Worm (Caenorhabditis elegans) whole organism, midembryonic: ENCODE measurements around the gene C29F5.1.

ENCODE experiments used
- T22C8.4 ChIP-seq: fragments of 200-800 bp; sonication (Bioruptor generic); IDR thresholded peaks from 2 replicates; pipeline ENCODE4 v1.3.6; 2022; ENCODE audit warnings: missing genetic modification characterization, missing compliant biosample characterization
- cog-1 ChIP-seq: sonication (generic microtip); optimal IDR thresholded peaks from 2 replicates; lab custom pipeline; 2016; ENCODE audit warnings: missing genetic modification characterization, missing compliant biosample characterization
- flt-1 ChIP-seq: fragments of 200-800 bp; sonication (Bioruptor generic); IDR thresholded peaks from 2 replicates; pipeline ENCODE4 v1.3.6; 2022; ENCODE audit warnings: missing genetic modification characterization, missing compliant biosample characterization
- klf-2 ChIP-seq: fragments of 200-800 bp; sonication (Bioruptor generic); conservative IDR thresholded peaks from 2 replicates; pipeline ENCODE4 v1.3.6; 2022; ENCODE audit warnings: missing genetic modification reagents, missing genetic modification characterization, missing compliant biosample characterization
- med-1 ChIP-seq: sonication (generic microtip); optimal IDR thresholded peaks from 2 replicates; lab custom pipeline; 2017; ENCODE audit warnings: missing genetic modification characterization, mild to moderate bottlenecking, missing compliant biosample characterization, antibody characterized with exemption, missing genetic modification reagents; ENCODE audit not compliant: insufficient read depth
- ref-1 ChIP-seq: fragments of 200-800 bp; sonication (Bioruptor generic); conservative IDR thresholded peaks from 2 replicates; pipeline ENCODE4 v1.3.6; 2022; ENCODE audit warnings: missing genetic modification reagents, missing genetic modification characterization, missing compliant biosample characterization
- tab-1 ChIP-seq: fragments of 200-800 bp; sonication (Bioruptor generic); IDR thresholded peaks from 2 replicates; pipeline ENCODE4 v1.3.6; 2022; ENCODE audit warnings: missing genetic modification characterization, missing compliant biosample characterization
- ztf-23 ChIP-seq: fragments of 200-800 bp; sonication (Bioruptor generic); IDR thresholded peaks from 2 replicates; pipeline ENCODE4 v1.3.6; 2022; ENCODE audit warnings: missing genetic modification reagents, missing genetic modification characterization, missing compliant biosample characterization
- ztf-29 ChIP-seq: fragments of 200-800 bp; sonication (Bioruptor generic); IDR thresholded peaks from 2 replicates; pipeline ENCODE4 v1.3.6; 2022; ENCODE audit warnings: missing genetic modification reagents, missing genetic modification characterization, missing compliant biosample characterization

C29F5.1 gene

DNA sequence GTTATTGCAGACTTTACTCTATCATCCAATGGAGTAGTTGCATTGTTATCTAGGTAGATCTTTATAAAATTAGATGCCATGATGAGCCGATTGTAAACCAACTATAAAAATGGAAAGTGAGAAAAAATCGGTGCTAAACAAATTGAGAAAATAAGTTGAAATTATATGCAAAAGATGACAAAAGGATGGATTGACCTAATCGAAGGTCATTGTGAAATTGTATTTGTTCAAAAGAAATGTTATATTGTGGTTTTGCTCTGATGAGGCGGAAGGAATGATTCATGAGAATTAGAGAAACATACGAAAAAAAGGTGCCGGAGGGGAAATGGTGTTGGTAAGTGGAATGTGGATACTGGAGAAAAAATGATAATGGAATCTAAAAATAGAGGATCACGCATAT, 22.3 kb upstream of the C29F5.1 start, which contains the start of gene scly-1:
scly-1 (minus strand) TSS at position 101 of the 400 bp plus-strand sequence.
- TF ChIP-seq ref-1, result no peak
- no peak for TF ChIP-seq T22C8.4 (GFP tag; lab: Robert Waterston, UW)
- TF ChIP-seq cog-1 (tag; lab: Kevin White, UChicago), result no peak
- no peak for TF ChIP-seq med-1
- TF ChIP-seq ztf-29, result no peak
- TF ChIP-seq tab-1 (GFP tag; lab: Robert Waterston, UW), result no peak
- no peak for TF ChIP-seq ztf-23
- TF ChIP-seq flt-1 (GFP tag; lab: Robert Waterston, UW), result no peak
- no peak for TF ChIP-seq klf-2 (GFP tag; lab: Robert Waterston, UW)

DNA sequence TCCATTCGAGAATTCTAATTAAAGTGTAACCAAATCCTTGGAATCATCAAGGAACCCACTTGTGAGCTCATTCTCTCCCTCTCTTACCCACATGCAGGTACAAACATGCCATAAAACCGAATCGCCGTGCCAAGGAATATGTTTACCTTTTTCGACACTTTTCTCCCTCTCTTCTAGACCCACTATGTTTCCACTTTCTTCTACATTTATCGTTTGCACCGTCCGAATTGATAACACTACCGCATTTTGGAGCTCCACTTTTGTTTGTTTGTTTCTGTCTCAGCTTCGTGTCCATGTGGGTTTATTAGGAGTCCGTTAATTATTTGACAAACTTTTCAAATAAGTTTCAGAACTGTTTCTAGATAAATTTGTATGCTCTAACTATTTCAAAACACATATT, 21.4 kb upstream of the C29F5.1 start:
- TF ChIP-seq flt-1 (GFP tag; lab: Robert Waterston, UW), result no peak
- TF ChIP-seq tab-1 (GFP tag; lab: Robert Waterston, UW), result no peak
- no peak for TF ChIP-seq ztf-29
- no peak for TF ChIP-seq T22C8.4 (GFP tag; lab: Robert Waterston, UW)
- no peak for TF ChIP-seq med-1
- TF ChIP-seq cog-1 (tag; lab: Kevin White, UChicago), result no peak
- no peak for TF ChIP-seq ztf-23
- no peak for TF ChIP-seq klf-2 (GFP tag; lab: Robert Waterston, UW)
- no peak for TF ChIP-seq ref-1

DNA sequence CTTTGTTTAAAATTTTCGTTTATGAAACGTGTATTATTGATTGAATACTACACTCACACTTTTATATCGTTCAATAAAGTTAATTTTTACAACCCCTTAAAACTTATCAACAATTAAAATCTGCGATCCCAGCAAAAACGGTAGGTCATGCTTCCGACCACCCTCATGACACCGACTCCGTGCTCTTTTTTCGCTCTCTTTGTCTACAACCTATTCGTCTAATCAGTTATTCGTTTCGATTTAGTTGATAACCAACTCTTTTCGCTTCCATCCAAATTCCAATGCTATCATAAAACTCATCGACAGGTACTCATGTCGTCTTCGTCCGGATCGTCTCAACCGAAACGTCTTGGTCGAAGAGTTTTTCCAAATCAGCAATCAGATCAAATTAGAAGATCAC, 20.3 kb upstream of the C29F5.1 start, which contains the start of gene F13H8.1:
F13H8.1 (plus strand) TSS at position 311 of the 400 bp plus-strand sequence.
- TF ChIP-seq med-1 (no peak), ztf-23 (no peak), T22C8.4 (GFP tag; lab: Robert Waterston, UW) (no peak), tab-1 (GFP tag; lab: Robert Waterston, UW) (no peak), flt-1 (GFP tag; lab: Robert Waterston, UW) (no peak), klf-2 (GFP tag; lab: Robert Waterston, UW) (no peak), cog-1 (tag; lab: Kevin White, UChicago) (no peak)

DNA sequence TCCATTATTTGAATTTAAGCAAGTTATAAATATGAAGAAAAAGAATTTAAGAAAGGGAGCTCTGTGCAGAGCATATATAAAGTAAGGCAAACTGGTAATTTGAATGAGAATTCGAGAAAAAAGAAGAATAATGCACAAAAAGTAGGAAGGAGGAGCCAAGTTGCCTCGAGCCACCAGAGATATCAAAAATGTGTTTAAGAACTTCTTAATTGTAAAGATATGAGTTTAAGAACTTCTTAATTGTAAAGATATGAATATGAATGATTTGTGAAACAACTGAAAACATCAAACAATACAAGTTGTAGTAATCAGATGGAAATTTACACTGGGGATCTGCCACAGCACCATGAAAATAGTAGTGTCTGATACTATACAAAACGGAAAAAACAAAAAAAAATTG, 16.5 kb upstream of the C29F5.1 start, which contains the start of gene F13H8.6:
F13H8.6 (minus strand) TSS at position 101 of the 400 bp plus-strand sequence.
- TF ChIP-seq tab-1 (GFP tag; lab: Robert Waterston, UW), result no peak
- no peak for TF ChIP-seq T22C8.4 (GFP tag; lab: Robert Waterston, UW)
- TF ChIP-seq ztf-23, result no peak
- no peak for TF ChIP-seq med-1
- TF ChIP-seq ref-1, result no peak
- no peak for TF ChIP-seq klf-2 (GFP tag; lab: Robert Waterston, UW)
- no peak for TF ChIP-seq ztf-29
- no peak for TF ChIP-seq flt-1 (GFP tag; lab: Robert Waterston, UW)
- TF ChIP-seq cog-1 (tag; lab: Kevin White, UChicago), result no peak

- TF ChIP-seq klf-2 (GFP tag; lab: Robert Waterston, UW) (no peak), tab-1 (GFP tag; lab: Robert Waterston, UW) (no peak), cog-1 (tag; lab: Kevin White, UChicago) (no peak), ref-1 (no peak)
Observed at ce11 chrII:6288104-6288503, 15.2 kb upstream of the C29F5.1 start.

ce11 chrII:6290047-6290582, 13.2 kb upstream of the C29F5.1 start, which contains the start of gene upb-1:
TSS of gene upb-1 (minus strand) at chrII:6290097.
- TF ChIP-seq flt-1 (GFP tag; lab: Robert Waterston, UW) (no peak), med-1 (no peak), ztf-23 (no peak), cog-1 (tag; lab: Kevin White, UChicago) (no peak), tab-1 (GFP tag; lab: Robert Waterston, UW) (no peak), klf-2 (GFP tag; lab: Robert Waterston, UW) (no peak), ztf-29 (no peak), T22C8.4 (GFP tag; lab: Robert Waterston, UW) (no peak), ref-1 (no peak)

- TF ChIP-seq cog-1 (tag; lab: Kevin White, UChicago), result no peak
- TF ChIP-seq ztf-29, result no peak
- no peak for TF ChIP-seq tab-1 (GFP tag; lab: Robert Waterston, UW)
- no peak for TF ChIP-seq flt-1 (GFP tag; lab: Robert Waterston, UW)
- no peak for TF ChIP-seq med-1
- TF ChIP-seq klf-2 (GFP tag; lab: Robert Waterston, UW), result no peak
- no peak for TF ChIP-seq ref-1
- no peak for TF ChIP-seq ztf-23
- no peak for TF ChIP-seq T22C8.4 (GFP tag; lab: Robert Waterston, UW)
Observed at ce11 chrII:6292527-6292926, 10.8 kb upstream of the C29F5.1 start, which contains the start of gene nyn-3. TSS of gene nyn-3 (minus strand) at chrII:6292627.

DNA sequence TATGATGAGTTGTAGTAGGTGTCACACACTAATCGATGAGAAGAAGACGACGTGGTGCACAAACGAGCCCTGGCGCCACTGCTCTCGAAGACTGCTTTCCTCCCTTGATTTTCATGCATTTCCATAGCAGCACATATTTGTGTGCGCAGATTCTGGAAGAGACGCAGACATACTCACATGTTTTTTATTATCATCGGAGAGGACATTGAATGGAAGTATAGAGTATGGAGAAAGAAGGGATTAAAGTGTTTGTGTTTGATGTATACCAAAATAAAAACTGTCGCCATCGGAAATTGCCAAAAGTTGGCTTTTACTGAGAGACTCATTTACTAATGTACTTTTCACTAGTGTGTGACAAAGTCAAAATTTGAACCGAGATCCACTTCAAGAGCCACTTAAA, 9.1 kb upstream of the C29F5.1 start, which contains the start of gene mps-1:
mps-1 (minus strand) TSS at position 101 of the 400 bp plus-strand sequence.
- no peak for TF ChIP-seq T22C8.4 (GFP tag; lab: Robert Waterston, UW)
- TF ChIP-seq tab-1 (GFP tag; lab: Robert Waterston, UW), result no peak
- no peak for TF ChIP-seq med-1
- no peak for TF ChIP-seq ref-1
- TF ChIP-seq ztf-23, result no peak
- TF ChIP-seq flt-1 (GFP tag; lab: Robert Waterston, UW), result no peak
- TF ChIP-seq klf-2 (GFP tag; lab: Robert Waterston, UW), result no peak
- no peak for TF ChIP-seq ztf-29
- no peak for TF ChIP-seq cog-1 (tag; lab: Kevin White, UChicago)

DNA sequence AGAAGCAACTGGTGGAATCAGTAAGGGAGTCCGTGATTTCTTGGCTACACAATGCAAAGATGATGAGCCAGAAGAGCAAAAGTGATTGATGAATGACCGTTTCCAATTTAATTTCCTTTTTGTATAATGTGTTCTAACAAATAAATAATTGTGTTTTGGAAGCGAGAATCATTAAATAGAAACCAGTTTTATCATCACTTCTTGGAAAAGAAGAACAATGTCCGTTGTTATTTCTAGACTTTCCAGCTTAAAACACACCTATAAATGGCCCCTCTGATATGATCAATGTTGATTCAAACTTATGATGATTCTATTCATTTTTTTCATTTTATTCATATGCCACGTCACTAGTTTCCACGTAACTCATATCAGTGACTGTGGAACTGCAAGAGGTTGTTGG, 2.8 kb downstream of the C29F5.1 start, which contains the start of gene C29F5.8:
C29F5.8 (plus strand) TSS at position 301 of the 400 bp plus-strand sequence.
- TF ChIP-seq tab-1 (GFP tag; lab: Robert Waterston, UW) (no peak), ref-1 (no peak), T22C8.4 (GFP tag; lab: Robert Waterston, UW) (no peak), cog-1 (tag; lab: Kevin White, UChicago) (no peak), flt-1 (GFP tag; lab: Robert Waterston, UW) (no peak), ztf-23 (no peak)

- TF ChIP-seq T22C8.4 (GFP tag; lab: Robert Waterston, UW) (no peak), cog-1 (tag; lab: Kevin White, UChicago) (no peak), ztf-23 (no peak), flt-1 (GFP tag; lab: Robert Waterston, UW) (no peak), ref-1 (no peak), med-1 (no peak), ztf-29 (no peak), klf-2 (GFP tag; lab: Robert Waterston, UW) (no peak), tab-1 (GFP tag; lab: Robert Waterston, UW) (no peak)
Observed at ce11 chrII:6309198-6309597, 5.9 kb downstream of the C29F5.1 start, which contains the start of gene glb-10. TSS of gene glb-10 (minus strand) at chrII:6309298.
